Worm (Caenorhabditis elegans) whole organism, L1 larva: ENCODE measurements around the gene F47B10.8.

Source experiments
- C04F5.9 ChIP-seq: sonication (generic microtip); optimal IDR thresholded peaks from 2 replicates; lab custom pipeline; 2016; ENCODE audit warnings: missing genetic modification characterization, missing compliant biosample characterization
- C34B4.2 ChIP-seq: sonication (generic microtip); optimal IDR thresholded peaks from 2 replicates; lab custom pipeline; 2017; ENCODE audit warnings: mild to moderate bottlenecking, missing genetic modification characterization, missing compliant biosample characterization
- Y116A8C.19 ChIP-seq: sonication (generic microtip); optimal IDR thresholded peaks from 2 replicates; lab custom pipeline; 2016; ENCODE audit warnings: missing compliant biosample characterization, missing genetic modification characterization, borderline replicate concordance
- alr-1 ChIP-seq: fragments of 200-800 bp; sonication (Bioruptor generic); optimal IDR thresholded peaks from 2 replicates; lab custom pipeline; 2018; ENCODE audit warnings: borderline replicate concordance, mild to moderate bottlenecking, missing genetic modification characterization, missing compliant biosample characterization
- ama-1 ChIP-seq: fragments of 150-350 bp; optimal IDR thresholded peaks from 2 replicates; lab custom pipeline; 2014
- ceh-8 ChIP-seq: fragments of 200-800 bp; sonication (Bioruptor generic); optimal IDR thresholded peaks from 2 replicates; lab custom pipeline; 2018; ENCODE audit warnings: mild to moderate bottlenecking, missing genetic modification characterization, moderate library complexity, missing compliant biosample characterization
- ceh-82 ChIP-seq, 3 experiments: fragments of 150-350 bp in 1 of 3; sonication (generic microtip) in 2 of 3; optimal IDR thresholded peaks; 2 replicates each; lab custom pipeline; 2014 to 2017; ENCODE audit warnings: missing biosample characterization in 3 of 3, missing genetic modification characterization in 3 of 3
- ces-1 ChIP-seq: fragments of 150-350 bp; optimal IDR thresholded peaks from 2 replicates; lab custom pipeline; 2014; ENCODE audit warnings: missing biosample characterization, missing genetic modification reagents, missing genetic modification characterization
- dpl-1 ChIP-seq, 3 experiments: fragments of 150-350 bp in 2 of 3; sonication (generic microtip) in 1 of 3; optimal IDR thresholded peaks; 2 replicates each; lab custom pipeline; 2014 to 2017; ENCODE audit warnings: missing biosample characterization in 3 of 3, missing genetic modification characterization in 3 of 3, missing genetic modification reagents in 3 of 3
- dsc-1 ChIP-seq: sonication (generic microtip); optimal IDR thresholded peaks from 2 replicates; lab custom pipeline; 2016; ENCODE audit warnings: mild to moderate bottlenecking, missing genetic modification characterization, missing compliant biosample characterization
- efl-1 ChIP-seq, 4 experiments: fragments of 150-350 bp; optimal IDR thresholded peaks in 3 of 4; peaks in 1 of 4; 1 replicate in 1 of 4; 2 replicates in 3 of 4; lab custom pipeline; 2014; ENCODE audit warnings: missing biosample characterization in 2 of 4, missing genetic modification characterization in 2 of 4, missing genetic modification reagents in 2 of 4
- efl-3 ChIP-seq: fragments of 200-800 bp; sonication (Bioruptor generic); optimal IDR thresholded peaks from 2 replicates; lab custom pipeline; 2018; ENCODE audit warnings: mild to moderate bottlenecking, missing genetic modification characterization, missing compliant biosample characterization
- egl-13 ChIP-seq: sonication (generic microtip); optimal IDR thresholded peaks from 2 replicates; lab custom pipeline; 2016; ENCODE audit warnings: missing genotype, missing genetic modification reagents, missing genetic modification characterization, missing compliant biosample characterization
- egl-27 ChIP-seq, 2 experiments: fragments of 150-350 bp in 1 of 2; sonication (generic microtip); optimal IDR thresholded peaks; 3 replicates each; lab custom pipeline; 2017 to 2018; ENCODE audit warnings: missing biosample characterization in 2 of 2, missing genetic modification characterization in 2 of 2, missing genetic modification reagents in 2 of 2
- elt-2 ChIP-seq: sonication (generic microtip); optimal IDR thresholded peaks from 2 replicates; lab custom pipeline; 2016; ENCODE audit warnings: missing genetic modification characterization, mild to moderate bottlenecking, inconsistent platforms, missing compliant biosample characterization, missing genetic modification reagents
- fkh-10 ChIP-seq: sonication (generic microtip); optimal IDR thresholded peaks from 2 replicates; lab custom pipeline; 2017; ENCODE audit warnings: missing biosample characterization, missing genetic modification reagents, missing genetic modification characterization
- fkh-4 ChIP-seq: sonication (generic microtip); optimal IDR thresholded peaks from 2 replicates; lab custom pipeline; 2016; ENCODE audit warnings: missing compliant biosample characterization, missing genetic modification characterization, borderline replicate concordance
- grh-1 ChIP-seq: fragments of 200-800 bp; sonication (Bioruptor generic); IDR thresholded peaks from 2 replicates; pipeline ENCODE4 v1.3.6; 2022; ENCODE audit warnings: missing genetic modification reagents, missing genetic modification characterization, missing compliant biosample characterization
- hlh-4 ChIP-seq: sonication (generic microtip); optimal IDR thresholded peaks from 2 replicates; lab custom pipeline; 2016; ENCODE audit warnings: mild to moderate bottlenecking, missing genetic modification characterization, missing compliant biosample characterization
- irx-1 ChIP-seq: sonication (generic microtip); optimal IDR thresholded peaks from 2 replicates; lab custom pipeline; 2016; ENCODE audit warnings: missing genetic modification characterization, missing compliant biosample characterization
- isw-1 ChIP-seq: fragments of 200-800 bp; sonication (Bioruptor generic); IDR thresholded peaks from 2 replicates; pipeline ENCODE4 v1.3.6; 2022; ENCODE audit warnings: missing genetic modification characterization, missing compliant biosample characterization
- jun-1 ChIP-seq: fragments of 150-350 bp; optimal IDR thresholded peaks from 2 replicates; lab custom pipeline; 2014; ENCODE audit warnings: missing biosample characterization, missing genetic modification reagents, missing genetic modification characterization
- lin-13 ChIP-seq: fragments of 150-350 bp; optimal IDR thresholded peaks from 2 replicates; lab custom pipeline; 2014; ENCODE audit warnings: missing biosample characterization, missing genetic modification reagents, missing genetic modification characterization
- lin-14 ChIP-seq: fragments of 200-800 bp; sonication (Bioruptor generic); optimal IDR thresholded peaks from 2 replicates; lab custom pipeline; 2018; ENCODE audit warnings: mild to moderate bottlenecking, missing genetic modification characterization, moderate library complexity, missing compliant biosample characterization
- lin-35 ChIP-seq, 2 experiments: fragments of 150-350 bp; optimal IDR thresholded peaks; 2 replicates each; lab custom pipeline; 2014; ENCODE audit warnings: missing biosample characterization in 2 of 2, missing genetic modification characterization in 2 of 2, missing genetic modification reagents in 2 of 2
- lir-3 ChIP-seq: sonication (generic microtip); optimal IDR thresholded peaks from 2 replicates; lab custom pipeline; 2016; ENCODE audit warnings: mild to moderate bottlenecking, missing genetic modification characterization, moderate library complexity, missing compliant biosample characterization; ENCODE audit not compliant: poor library complexity
- mab-9 ChIP-seq: fragments of 200-800 bp; sonication (Bioruptor generic); IDR thresholded peaks from 2 replicates; pipeline ENCODE4 v1.3.6; 2022; ENCODE audit warnings: missing genetic modification reagents, missing genetic modification characterization, missing compliant biosample characterization
- mdl-1 ChIP-seq, 2 experiments: fragments of 150-350 bp; optimal IDR thresholded peaks; 2 replicates each; lab custom pipeline; 2014 to 2017; ENCODE audit warnings: missing biosample characterization in 2 of 2, missing genetic modification characterization in 2 of 2, inconsistent platforms in 1 of 2
- mef-2 ChIP-seq: fragments of 150-350 bp; optimal IDR thresholded peaks from 2 replicates; lab custom pipeline; 2014; ENCODE audit warnings: missing biosample characterization, missing genetic modification characterization
- mep-1 ChIP-seq: fragments of 150-350 bp; optimal IDR thresholded peaks from 2 replicates; lab custom pipeline; 2014; ENCODE audit warnings: missing biosample characterization, missing genetic modification characterization
- nhr-11 ChIP-seq: fragments of 150-350 bp; optimal IDR thresholded peaks from 2 replicates; lab custom pipeline; 2014; ENCODE audit warnings: missing biosample characterization, missing genetic modification characterization
- nhr-12 ChIP-seq: sonication (generic microtip); optimal IDR thresholded peaks from 2 replicates; lab custom pipeline; 2017; ENCODE audit warnings: missing biosample characterization, missing genetic modification characterization
- nhr-19 ChIP-seq: fragments of 200-800 bp; sonication (Bioruptor generic); conservative IDR thresholded peaks from 2 replicates; pipeline ENCODE4 v1.3.6; 2022; ENCODE audit warnings: missing genetic modification characterization, missing compliant biosample characterization
- nhr-20 ChIP-seq: sonication (generic microtip); optimal IDR thresholded peaks from 2 replicates; lab custom pipeline; 2016; ENCODE audit warnings: mild to moderate bottlenecking, missing genetic modification characterization, missing compliant biosample characterization
- nhr-47 ChIP-seq: sonication (generic microtip); optimal IDR thresholded peaks from 2 replicates; lab custom pipeline; 2016; ENCODE audit warnings: mild to moderate bottlenecking, missing genetic modification characterization, moderate library complexity, missing compliant biosample characterization
- nhr-84 ChIP-seq: sonication (generic microtip); optimal IDR thresholded peaks from 2 replicates; lab custom pipeline; 2017; ENCODE audit warnings: missing biosample characterization, missing genetic modification characterization
- nhr-85 ChIP-seq: sonication (generic microtip); peaks from one replicate; lab custom pipeline; 2016; ENCODE audit warnings: missing genetic modification characterization, inconsistent platforms, missing compliant biosample characterization
- nhr-90 ChIP-seq: sonication (generic microtip); optimal IDR thresholded peaks from 2 replicates; lab custom pipeline; 2016; ENCODE audit warnings: mild to moderate bottlenecking, missing genetic modification characterization, missing compliant biosample characterization; ENCODE audit not compliant: poor library complexity
- pqm-1 ChIP-seq: sonication (generic microtip); optimal IDR thresholded peaks from 3 replicates; lab custom pipeline; 2017; ENCODE audit warnings: missing biosample characterization, missing genetic modification characterization
- skn-1 ChIP-seq: fragments of 150-350 bp; optimal IDR thresholded peaks from 2 replicates; lab custom pipeline; 2014; ENCODE audit warnings: missing biosample characterization, missing genetic modification characterization
- sptf-1 ChIP-seq: fragments of 150-350 bp; optimal IDR thresholded peaks from 2 replicates; lab custom pipeline; 2014; ENCODE audit warnings: missing biosample characterization, missing genetic modification characterization
- tbx-2 ChIP-seq: sonication (generic microtip); optimal IDR thresholded peaks from 2 replicates; lab custom pipeline; 2016; ENCODE audit warnings: missing genetic modification characterization, missing compliant biosample characterization
- tlp-1 ChIP-seq: fragments of 150-350 bp; optimal IDR thresholded peaks from 2 replicates; lab custom pipeline; 2014; ENCODE audit warnings: missing biosample characterization, missing genetic modification characterization
- xbp-1 ChIP-seq: sonication (generic microtip); optimal IDR thresholded peaks from 2 replicates; lab custom pipeline; 2016; ENCODE audit warnings: missing genetic modification characterization, missing compliant biosample characterization
- zip-4 ChIP-seq: fragments of 200-800 bp; sonication (Bioruptor generic); optimal IDR thresholded peaks from 2 replicates; lab custom pipeline; 2018; ENCODE audit warnings: mild to moderate bottlenecking, missing genetic modification characterization, moderate library complexity, missing compliant biosample characterization
- ztf-11 ChIP-seq, 2 experiments: sonication (generic microtip); optimal IDR thresholded peaks; 2 replicates each; lab custom pipeline; 2016 to 2017; ENCODE audit warnings: missing genetic modification characterization in 2 of 2, missing biosample characterization in 1 of 2, missing compliant biosample characterization in 1 of 2
- ztf-4 ChIP-seq: fragments of 150-350 bp; optimal IDR thresholded peaks from 2 replicates; lab custom pipeline; 2014; ENCODE audit warnings: missing biosample characterization, missing genetic modification characterization

The F47B10.8 gene

DNA sequence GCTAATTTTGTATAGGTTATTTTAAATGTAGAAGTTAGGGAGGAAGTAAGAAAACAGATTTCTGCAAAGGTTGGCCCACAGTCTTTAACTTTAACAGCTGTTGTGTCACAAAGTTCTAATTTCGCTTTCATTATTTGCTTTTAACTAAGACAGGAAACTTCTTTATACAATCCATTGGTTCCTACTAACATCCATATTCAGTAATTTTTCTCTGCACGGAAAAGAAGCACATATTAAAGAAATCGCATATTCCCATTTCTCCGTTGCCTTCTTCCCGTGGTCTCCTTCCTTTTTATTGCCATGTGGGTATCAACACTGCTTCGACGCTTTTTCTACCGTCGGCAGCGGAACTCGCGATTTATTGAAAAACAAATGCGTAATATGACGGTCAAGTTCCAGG is 28.6 kb downstream of the F47B10.8 start, which contains the start of gene T21E8.6:
Gene T21E8.6, plus strand, starts transcription at position 301 of the 400 bp plus-strand sequence.
- TF ChIP-seq lir-3 (no peak), lin-35 (GFP tag; optimal IDR thresholded peaks at IDR 0.05; lab: Kevin White, UChicago) (no peak), mef-2 (no peak), egl-13 (tag; lab: Kevin White, UChicago) (no peak), ama-1 (lab: Kevin White, UChicago) (no peak), C04F5.9 (no peak), nhr-90 (no peak), tlp-1 (no peak), sptf-1 (tag; lab: Kevin White, UChicago) (no peak), dpl-1 (GFP tag; optimal IDR thresholded peaks at IDR 0.05; lab: Kevin White, UChicago) (no peak), elt-2 (tag; lab: Kevin White, UChicago) (no peak), jun-1 (tag; lab: Kevin White, UChicago) (no peak), xbp-1 (no peak), ceh-8 (GFP tag; lab: Kevin White, UChicago) (no peak), nhr-11 (tag; lab: Kevin White, UChicago) (no peak), mab-9 (no peak), hlh-4 (tag; lab: Kevin White, UChicago) (no peak), dsc-1 (tag; lab: Kevin White, UChicago) (no peak), grh-1 (GFP tag; lab: Robert Waterston, UW) (no peak), nhr-12 (tag; lab: Kevin White, UChicago) (no peak)

DNA sequence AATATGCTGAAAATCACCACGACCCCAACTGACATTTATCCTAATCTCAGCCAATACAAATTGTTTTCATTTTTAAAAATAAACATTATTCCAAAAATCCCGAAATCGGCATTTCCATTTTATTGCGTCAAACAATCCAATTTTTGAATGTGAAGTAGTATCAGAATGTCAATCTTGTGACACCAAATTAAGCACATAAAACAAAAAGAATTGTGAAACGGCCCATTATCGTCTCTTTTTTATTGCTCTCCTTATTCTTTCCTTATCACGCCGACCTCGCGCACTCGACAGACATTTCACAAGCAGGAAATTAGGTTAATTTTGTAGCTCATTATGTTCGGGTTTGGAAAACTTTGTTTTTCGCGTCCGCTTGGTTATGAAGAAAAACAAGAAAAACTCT is 30.1 kb downstream of the F47B10.8 start, which contains the start of gene T21E8.4:
Gene T21E8.4, plus strand, starts transcription at position 301 of the 400 bp plus-strand sequence.
- TF ChIP-seq efl-1 (optimal IDR thresholded peaks at IDR 0.05; lab: Kevin White, UChicago) = no peak
- no peak for TF ChIP-seq efl-1 (GFP tag; optimal IDR thresholded peaks at IDR 0.05 in 1 of 2; lab: Kevin White, UChicago)
- no peak for TF ChIP-seq mep-1 (tag; lab: Kevin White, UChicago)
- TF ChIP-seq ztf-4 = no peak
- no peak for TF ChIP-seq nhr-47 (tag; lab: Kevin White, UChicago)
- TF ChIP-seq lin-14 (GFP tag; lab: Kevin White, UChicago) = no peak
- TF ChIP-seq isw-1 = no peak
- TF ChIP-seq tbx-2 (tag; lab: Kevin White, UChicago) = no peak
- no peak for TF ChIP-seq C34B4.2 (tag; lab: Kevin White, UChicago)
- no peak for TF ChIP-seq Y116A8C.19
- no peak for TF ChIP-seq dsc-1 (tag; lab: Kevin White, UChicago)
- TF ChIP-seq jun-1 (tag; lab: Kevin White, UChicago) = no peak
- TF ChIP-seq mdl-1 (tag; optimal IDR thresholded peaks at IDR 0.05; lab: Kevin White, UChicago) = no peak
- no peak for TF ChIP-seq dpl-1 (GFP tag; optimal IDR thresholded peaks at IDR 0.05; lab: Kevin White, UChicago)
- no peak for TF ChIP-seq ztf-11 (tag; optimal IDR thresholded peaks at IDR 0.05; lab: Kevin White, UChicago)
- TF ChIP-seq nhr-20 (tag; lab: Kevin White, UChicago) = no peak
- TF ChIP-seq alr-1 (tag; lab: Kevin White, UChicago) = no peak
- no peak for TF ChIP-seq nhr-19 (GFP tag; lab: Robert Waterston, UW)
- no peak for TF ChIP-seq lir-3

DNA sequence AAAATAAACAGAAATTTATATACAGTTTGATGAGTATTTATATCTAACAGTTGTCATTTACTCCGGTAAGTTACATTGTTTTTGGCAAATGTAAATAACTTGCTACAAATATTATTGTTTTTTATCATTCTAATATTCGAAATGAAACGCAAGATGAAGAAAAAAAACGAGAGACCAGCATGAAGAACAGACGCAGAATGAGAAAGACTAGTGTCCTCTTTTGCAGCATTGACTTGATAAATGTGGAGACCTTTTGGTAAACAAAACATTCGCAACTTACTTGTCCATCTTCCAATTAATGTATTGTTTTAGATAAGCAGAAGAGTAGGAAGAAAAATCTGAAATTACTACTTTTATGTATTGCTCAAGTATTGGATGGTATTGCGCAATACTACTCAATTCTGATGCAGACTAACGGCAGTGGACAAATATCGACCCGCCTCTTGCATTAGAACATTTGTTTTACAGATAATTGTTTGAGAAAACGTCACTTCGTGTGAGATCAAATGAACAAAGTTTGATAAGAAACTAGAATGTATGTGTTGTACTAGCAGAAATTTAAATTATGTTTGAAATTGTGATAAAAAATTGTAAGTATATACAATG is 33.4 kb downstream of the F47B10.8 start, which contains the start of gene pgp-6:
Gene pgp-6, minus strand, starts transcription at position 288 of the 606 bp plus-strand sequence.
- no peak for TF ChIP-seq grh-1 (GFP tag; lab: Robert Waterston, UW)
- TF ChIP-seq ceh-82 (tag; optimal IDR thresholded peaks at IDR 0.05; lab: Kevin White, UChicago) = no peak
- TF ChIP-seq efl-3 (GFP tag; lab: Kevin White, UChicago) = no peak
- no peak for TF ChIP-seq egl-27 (tag; optimal IDR thresholded peaks at IDR 0.05; lab: Kevin White, UChicago)
- no peak for TF ChIP-seq zip-4 (GFP tag; lab: Kevin White, UChicago)
- no peak for TF ChIP-seq egl-13 (tag; lab: Kevin White, UChicago)
- TF ChIP-seq lin-13 (GFP tag; lab: Kevin White, UChicago) = no peak
- peak; percentile 44 for TF ChIP-seq nhr-20 (tag; lab: Kevin White, UChicago)
- TF ChIP-seq C04F5.9 = no peak
- TF ChIP-seq tlp-1 = no peak
- TF ChIP-seq dsc-1 (tag; lab: Kevin White, UChicago) = no peak
- no peak for TF ChIP-seq efl-1 (optimal IDR thresholded peaks at IDR 0.05; lab: Kevin White, UChicago)
- peak in 1 of 2 experiments; percentile 41 for TF ChIP-seq efl-1 (GFP tag; optimal IDR thresholded peaks at IDR 0.05 in 1 of 2; lab: Kevin White, UChicago)
- no peak for TF ChIP-seq ces-1
- no peak for TF ChIP-seq jun-1 (tag; lab: Kevin White, UChicago)
- TF ChIP-seq nhr-85 (tag; lab: Kevin White, UChicago) = peak; percentile 65
- no peak for TF ChIP-seq fkh-10 (GFP tag; lab: Kevin White, UChicago)
- TF ChIP-seq pqm-1 = no peak
- TF ChIP-seq irx-1 (tag; lab: Kevin White, UChicago) = no peak
- TF ChIP-seq fkh-4 = no peak
- TF ChIP-seq skn-1 (tag; lab: Kevin White, UChicago) = peak; percentile 77
- no peak for TF ChIP-seq nhr-84
- TF ChIP-seq elt-2 (tag; lab: Kevin White, UChicago) = peak; percentile 71
